Fruit fly (Drosophila melanogaster) S2 (cell line): ENCODE results near the gene Nup133.
A peak's percentile ranks its signal among the peaks of the same experiment; 100 is the strongest.

Source experiments
- CG8478 ChIP-seq: fragments of >200 bp; optimal IDR thresholded peaks from 2 replicates; lab custom pipeline; 2018
- CTCF ChIP-seq, 2 experiments: fragments of >200 bp; optimal IDR thresholded peaks; 2 replicates each; lab custom pipeline; 2018

The Nup133 gene

DNA sequence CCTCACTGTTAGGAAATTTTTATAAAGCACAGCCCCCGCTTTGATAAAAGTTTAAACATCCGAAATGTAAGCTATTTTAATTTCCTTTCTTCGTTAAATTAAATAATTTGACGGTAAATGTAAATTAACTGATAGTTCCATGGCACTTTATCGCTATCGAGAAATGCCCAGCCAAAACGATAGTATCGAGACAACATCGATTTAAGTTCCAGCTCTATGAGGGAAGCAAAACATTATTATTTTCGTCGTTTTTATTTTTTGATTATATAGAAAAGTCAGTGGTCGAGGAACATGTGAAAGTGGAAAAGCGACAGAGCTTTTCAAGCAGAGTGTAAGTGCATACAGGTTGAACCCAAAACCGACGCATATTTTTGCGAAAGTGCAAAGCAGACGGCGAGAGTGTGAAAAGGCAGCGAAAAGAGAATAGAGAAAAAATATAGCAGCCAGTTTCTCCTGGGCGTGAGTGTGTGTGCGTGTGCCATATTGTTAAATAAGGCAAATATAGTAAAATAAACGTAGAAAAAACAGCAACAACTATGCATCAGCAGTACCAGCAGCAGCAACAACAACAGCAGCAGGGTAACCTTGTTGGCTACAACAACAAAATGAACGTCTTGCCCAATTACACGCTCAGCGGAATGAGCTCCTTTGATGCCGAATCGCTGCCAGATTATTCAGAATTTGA, 36.5 kb downstream of the Nup133 start, which contains the start of gene CG45049:
TSS of gene CG45049 (plus strand) at position 197 of the 685 bp plus-strand sequence.
- TF ChIP-seq CTCF (optimal IDR thresholded peaks at IDR 0.05; lab: Kevin White, UChicago) (no peak), CG8478 (no peak)

DNA sequence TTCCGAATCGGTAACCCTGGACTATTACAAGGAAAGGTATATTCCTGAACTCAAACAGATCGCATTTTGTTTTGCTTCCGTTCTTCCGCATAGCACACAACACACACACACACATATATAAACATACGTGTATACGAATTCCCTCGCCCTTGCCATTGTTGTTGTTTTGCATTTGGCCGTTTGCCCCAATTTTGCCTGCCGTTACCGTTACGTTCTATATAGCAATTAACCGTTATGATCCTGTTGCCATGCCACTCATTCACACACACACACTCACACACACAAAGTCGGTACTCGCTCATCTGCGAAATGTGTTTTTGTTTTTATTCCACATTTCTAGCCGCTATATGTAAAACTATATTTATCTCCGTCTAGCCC, 37.0 kb downstream of the Nup133 start:
- TF ChIP-seq CTCF (optimal IDR thresholded peaks at IDR 0.05; lab: Kevin White, UChicago) (no peak), CG8478 (no peak)

DNA sequence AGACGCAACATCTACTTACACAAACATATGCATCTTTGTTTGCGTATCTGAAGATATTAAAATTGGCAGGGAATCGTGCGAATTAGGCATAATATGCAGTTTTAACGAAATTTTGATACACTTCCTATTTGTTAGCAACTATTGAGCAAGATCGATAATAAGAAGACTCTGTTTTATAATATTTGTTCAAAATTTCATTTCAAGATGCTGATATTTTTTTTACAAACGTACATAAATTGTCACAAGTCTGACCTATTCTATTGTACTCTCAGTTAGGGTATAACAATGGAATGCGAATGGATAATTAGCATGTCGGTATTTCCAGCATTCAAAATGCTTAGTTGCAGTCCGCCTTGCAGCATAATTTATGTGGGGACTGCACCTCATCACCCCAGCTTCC, 37.5 kb downstream of the Nup133 start:
- TF ChIP-seq CG8478, result no peak
- no peak for TF ChIP-seq CTCF (optimal IDR thresholded peaks at IDR 0.05; lab: Kevin White, UChicago)

DNA sequence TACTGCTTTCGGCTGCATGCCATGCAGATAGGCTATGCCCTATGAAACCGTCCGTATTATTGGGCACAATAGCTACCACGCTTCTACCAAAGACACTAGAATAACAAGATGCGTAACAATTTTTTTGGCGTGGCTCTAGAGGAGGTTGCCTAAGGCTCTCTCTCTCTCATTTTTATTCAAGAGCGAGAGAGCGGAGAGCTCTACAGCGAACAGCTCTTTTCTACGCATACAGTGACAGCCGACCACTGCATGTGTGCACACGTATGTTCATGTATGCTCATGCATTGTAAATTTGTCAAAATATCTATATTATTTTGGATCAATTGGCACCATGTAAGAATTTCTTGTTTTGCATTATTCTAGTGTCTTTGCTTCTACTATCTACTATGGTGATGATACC, 42.6 kb downstream of the Nup133 start:
- TF ChIP-seq CG8478, result no peak
- TF ChIP-seq CTCF (optimal IDR thresholded peaks at IDR 0.05; lab: Kevin White, UChicago), result no peak

DNA sequence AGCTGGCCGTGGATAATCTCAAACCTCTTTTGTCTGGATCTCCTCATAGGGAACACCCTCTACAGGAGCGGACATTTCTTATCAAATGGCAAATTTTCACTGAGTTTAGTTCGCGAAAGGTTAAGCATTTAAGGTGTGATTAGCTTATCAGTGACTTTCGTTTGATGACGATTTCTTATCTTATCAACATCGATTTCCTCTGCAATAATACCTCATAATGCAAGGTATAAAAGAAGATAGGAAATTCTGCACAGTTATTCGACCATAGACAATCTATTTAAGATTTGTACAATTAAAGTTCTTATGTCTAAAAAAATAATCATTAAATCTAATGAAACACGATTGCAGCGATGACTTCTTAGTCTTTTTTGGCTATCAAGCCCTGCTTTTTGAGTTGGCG, 43.3 kb downstream of the Nup133 start, which contains the start of gene Takl2:
TSS of gene Takl2 (minus strand) at position 101 of the 400 bp plus-strand sequence.
- TF ChIP-seq CTCF (optimal IDR thresholded peaks at IDR 0.05; lab: Kevin White, UChicago) (no peak), CG8478 (no peak)

DNA sequence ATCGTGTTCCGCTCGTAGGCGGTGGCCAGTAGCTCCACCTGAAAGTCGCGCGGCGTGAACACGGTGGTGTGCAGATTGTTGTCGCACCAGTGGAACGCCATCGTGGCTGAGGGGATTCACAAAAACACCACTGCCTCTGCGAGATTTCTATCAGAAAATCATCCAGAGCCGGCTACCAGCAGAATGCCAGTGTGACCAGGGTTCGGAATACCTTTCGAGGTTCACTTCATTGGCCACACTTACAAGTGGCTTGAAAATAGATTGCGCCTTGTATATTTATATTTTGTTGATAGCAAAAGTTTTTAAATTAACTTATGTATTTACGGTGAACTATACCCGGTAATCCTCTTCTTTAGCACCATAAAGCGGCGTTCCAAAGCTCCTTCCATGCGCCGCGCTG, 50.5 kb downstream of the Nup133 start, which contains the start of the genes Dcr-1 and CG6985:
TSS of gene Dcr-1 (minus strand) at position 162 of the 400 bp plus-strand sequence.
TSS of gene CG6985 (plus strand) at position 221 of the 400 bp plus-strand sequence.
- TF ChIP-seq CTCF (optimal IDR thresholded peaks at IDR 0.05; lab: Kevin White, UChicago) (peak in 1 of 2 experiments; percentile 3), CG8478 (no peak)
